In the genomic region with DNA sequence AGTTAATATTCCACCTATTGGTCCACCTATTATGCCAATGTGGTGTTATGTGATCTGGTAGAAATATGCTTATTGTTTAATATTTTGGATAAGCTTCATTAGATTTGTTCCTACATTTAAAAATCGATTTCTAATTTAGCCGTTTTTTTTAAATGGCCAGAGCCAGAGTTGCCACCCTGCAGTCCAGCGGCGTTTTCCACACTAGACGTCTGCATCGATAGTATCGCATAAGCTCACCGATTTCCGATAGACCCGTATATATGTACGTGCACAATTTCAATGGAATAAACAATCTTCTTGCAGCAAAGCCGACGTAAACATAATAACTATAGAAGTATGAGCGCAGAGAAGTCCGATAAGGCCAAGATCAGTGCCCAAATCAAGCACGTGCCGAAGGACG, we compare ENCODE assay signal across 2 fruit fly cellular contexts.
TF ChIP-seq lines count a peak whose summit lies in the region.

Taf9 (plus strand) TSS at position 239 of the 400 bp plus-strand sequence.

TF ChIP-seq in whole organism, adult, 20 proteins besides CTCF, POLR2A, EP300 and RAD21 (continued from another document):
- TF ChIP-seq kay (GFP tag; lab: Kevin White, UChicago; ENCODE audit: borderline replicate concordance) (no peak), CG12768 (GFP tag; optimal IDR thresholded peaks at IDR 0.05; lab: Kevin White, UChicago) (no peak)

TF ChIP-seq in whole organism, embryonic, 481 proteins besides CTCF, POLR2A, EP300 and RAD21 (continued from another document):
- peak; percentile 79 for TF ChIP-seq CG3847 (GFP tag; IDR thresholded peaks at IDR 0.05; lab: Robert Waterston, UW)
- TF ChIP-seq stwl (tag; optimal IDR thresholded peaks at IDR 0.05; lab: Kevin White, UChicago) = peak; percentile 49
- peak; percentile 86 for TF ChIP-seq Scr (GFP tag; IDR thresholded peaks at IDR 0.05; lab: Robert Waterston, UW; ENCODE audit: partially characterized antibody)
- peak; percentile 67 for TF ChIP-seq CG14860 (GFP tag; IDR thresholded peaks at IDR 0.05; lab: Robert Waterston, UW; ENCODE audit: partially characterized antibody)
- peak; percentile 83 for TF ChIP-seq hb (GFP tag; IDR thresholded peaks at IDR 0.05; lab: Robert Waterston, UW; ENCODE audit: partially characterized antibody)
- peak in 1 of 3 experiments; percentile 0 for TF ChIP-seq Stat92E (GFP tag; optimal IDR thresholded peaks at IDR 0.05; lab: Kevin White, UChicago)
- peak; percentile 95 for TF ChIP-seq Bgb (GFP tag; IDR thresholded peaks at IDR 0.05; lab: Robert Waterston, UW; ENCODE audit: partially characterized antibody)
- TF ChIP-seq CG8944 (GFP tag; optimal IDR thresholded peaks at IDR 0.05; lab: Kevin White, UChicago) = no peak
- no peak for TF ChIP-seq CG8290 (GFP tag; optimal IDR thresholded peaks at IDR 0.05; lab: Kevin White, UChicago)
- peak in 1 of 2 experiments; percentile 31 for TF ChIP-seq CG8290 (tag; optimal IDR thresholded peaks at IDR 0.05; lab: Kevin White, UChicago)
- peak; percentile 29 for TF ChIP-seq CG14710 (tag; optimal IDR thresholded peaks at IDR 0.05; lab: Kevin White, UChicago)
- TF ChIP-seq CG32532 (GFP tag; IDR thresholded peaks at IDR 0.05; lab: Robert Waterston, UW) = no peak
- TF ChIP-seq Med (GFP tag; lab: Kevin White, UChicago) = peak; percentile 83
- TF ChIP-seq Opbp (GFP tag; IDR thresholded peaks at IDR 0.05; lab: Robert Waterston, UW; ENCODE audit: partially characterized antibody) = peak; percentile 90
- no peak for TF ChIP-seq CG11695 (GFP tag; IDR thresholded peaks at IDR 0.05; lab: Robert Waterston, UW)
- peak; percentile 94 for TF ChIP-seq Ets65A (GFP tag; lab: Kevin White, UChicago)
- TF ChIP-seq MBD-R2 (GFP tag; IDR thresholded peaks at IDR 0.05; lab: Robert Waterston, UW) = peak; percentile 82
- TF ChIP-seq zen2 (GFP tag; IDR thresholded peaks at IDR 0.05; lab: Robert Waterston, UW; ENCODE audit: partially characterized antibody) = peak; percentile 91
- TF ChIP-seq ranshi (GFP tag; IDR thresholded peaks at IDR 0.05; lab: Robert Waterston, UW) = no peak
- TF ChIP-seq Pdp1 (GFP tag; optimal IDR thresholded peaks at IDR 0.05; lab: Kevin White, UChicago) = peak in 1 of 2 experiments; percentile 20
- no peak for TF ChIP-seq schlank (tag; optimal IDR thresholded peaks at IDR 0.05; lab: Kevin White, UChicago)
- peak; percentile 92 for TF ChIP-seq CG34224 (GFP tag; IDR thresholded peaks at IDR 0.05; lab: Robert Waterston, UW; ENCODE audit: partially characterized antibody)
- TF ChIP-seq CG7963 (GFP tag; IDR thresholded peaks at IDR 0.05; lab: Robert Waterston, UW; ENCODE audit: partially characterized antibody) = peak; percentile 85
- peak; percentile 82 for TF ChIP-seq vnd (GFP tag; IDR thresholded peaks at IDR 0.05; lab: Robert Waterston, UW; ENCODE audit: partially characterized antibody)
- no peak for TF ChIP-seq sug (tag; optimal IDR thresholded peaks at IDR 0.05; lab: Kevin White, UChicago)
- TF ChIP-seq CG42726 (GFP tag; IDR thresholded peaks at IDR 0.05; lab: Robert Waterston, UW; ENCODE audit: partially characterized antibody) = peak; percentile 88; the same call in 1 of the 2 replicates
- peak; percentile 42 for TF ChIP-seq CG2116 (GFP tag; optimal IDR thresholded peaks at IDR 0.05; lab: Kevin White, UChicago)
- TF ChIP-seq ro (GFP tag; IDR thresholded peaks at IDR 0.05; lab: Robert Waterston, UW) = no peak
- no peak for TF ChIP-seq tll (GFP tag; optimal IDR thresholded peaks at IDR 0.05; lab: Kevin White, UChicago)
- TF ChIP-seq Dbx (GFP tag; IDR thresholded peaks at IDR 0.05; lab: Robert Waterston, UW) = 0 out of 3 replicates have a peak, but pooled peaks have one; percentile 15
- peak; percentile 28; the same call in 1 of the 3 replicates for TF ChIP-seq row (GFP tag; IDR thresholded peaks at IDR 0.05; lab: Robert Waterston, UW)
- no peak for TF ChIP-seq CG9797 (GFP tag; optimal IDR thresholded peaks at IDR 0.05; lab: Kevin White, UChicago)
- TF ChIP-seq kah (GFP tag; optimal IDR thresholded peaks at IDR 0.05; lab: Kevin White, UChicago) = no peak
- TF ChIP-seq Myb (GFP tag; optimal IDR thresholded peaks at IDR 0.05; lab: Kevin White, UChicago) = peak; percentile 97
- TF ChIP-seq E2f2 (GFP tag; IDR thresholded peaks at IDR 0.05; lab: Robert Waterston, UW) = peak; percentile 79
- TF ChIP-seq CG12659 (GFP tag; optimal IDR thresholded peaks at IDR 0.05; lab: Kevin White, UChicago) = peak; percentile 53
- TF ChIP-seq inv (GFP tag; IDR thresholded peaks at IDR 0.05; lab: Robert Waterston, UW; ENCODE audit: partially characterized antibody) = peak; percentile 75
- TF ChIP-seq gro (GFP tag; optimal IDR thresholded peaks at IDR 0.05; lab: Kevin White, UChicago) = peak; percentile 13
- peak; percentile 82 for TF ChIP-seq BEAF-32 (GFP tag; optimal IDR thresholded peaks at IDR 0.05; lab: Kevin White, UChicago)
- peak; percentile 85 for TF ChIP-seq Dll (GFP tag; IDR thresholded peaks at IDR 0.05; lab: Robert Waterston, UW; ENCODE audit: partially characterized antibody)
- no peak for TF ChIP-seq CG31441 (GFP tag; IDR thresholded peaks at IDR 0.05; lab: Robert Waterston, UW)
- TF ChIP-seq sna (GFP tag; IDR thresholded peaks at IDR 0.05; lab: Robert Waterston, UW; ENCODE audit: partially characterized antibody) = peak; percentile 85
- TF ChIP-seq Doc3 (GFP tag; IDR thresholded peaks at IDR 0.05; lab: Robert Waterston, UW; ENCODE audit: partially characterized antibody) = peak; percentile 69
- peak; percentile 52 for TF ChIP-seq Rfx (GFP tag; IDR thresholded peaks at IDR 0.05; lab: Robert Waterston, UW)
- TF ChIP-seq MESR4 (GFP tag; optimal IDR thresholded peaks at IDR 0.05; lab: Kevin White, UChicago) = peak; percentile 43
- TF ChIP-seq NFAT (GFP tag; IDR thresholded peaks at IDR 0.05; lab: Robert Waterston, UW) = peak; percentile 67
- peak; percentile 71 for TF ChIP-seq phol (tag; optimal IDR thresholded peaks at IDR 0.05; lab: Kevin White, UChicago)
- no peak for TF ChIP-seq Elba2 (GFP tag; optimal IDR thresholded peaks at IDR 0.05; lab: Kevin White, UChicago)
- TF ChIP-seq HmgZ (tag; optimal IDR thresholded peaks at IDR 0.05; lab: Kevin White, UChicago) = peak; percentile 16
- peak; percentile 31; the same call in 1 of the 2 replicates for TF ChIP-seq CG9932 (GFP tag; IDR thresholded peaks at IDR 0.05; lab: Robert Waterston, UW)
- peak; percentile 31 for TF ChIP-seq CG15514 (GFP tag; optimal IDR thresholded peaks at IDR 0.05; lab: Kevin White, UChicago)
- peak; percentile 85 for TF ChIP-seq HLH4C (GFP tag; IDR thresholded peaks at IDR 0.05; lab: Robert Waterston, UW; ENCODE audit: partially characterized antibody)
- TF ChIP-seq ato (GFP tag; IDR thresholded peaks at IDR 0.05; lab: Robert Waterston, UW; ENCODE audit: partially characterized antibody) = peak; percentile 61; the same call in 1 of the 2 replicates
- TF ChIP-seq nom (GFP tag; optimal IDR thresholded peaks at IDR 0.05; lab: Kevin White, UChicago) = no peak
- TF ChIP-seq Rx (GFP tag; IDR thresholded peaks at IDR 0.05; lab: Robert Waterston, UW) = no peak
- TF ChIP-seq B-H2 (GFP tag; optimal IDR thresholded peaks at IDR 0.05; lab: Kevin White, UChicago) = peak; percentile 3
- peak; percentile 92 for TF ChIP-seq amos (GFP tag; IDR thresholded peaks at IDR 0.05; lab: Robert Waterston, UW; ENCODE audit: partially characterized antibody)
- TF ChIP-seq slbo (GFP tag; IDR thresholded peaks at IDR 0.05; lab: Robert Waterston, UW) = peak; percentile 47; the same call in 1 of the 2 replicates
- TF ChIP-seq lmd (GFP tag; IDR thresholded peaks at IDR 0.05; lab: Robert Waterston, UW) = peak; percentile 13; the same call in 1 of the 2 replicates
- TF ChIP-seq knrl (GFP tag; IDR thresholded peaks at IDR 0.05; lab: Robert Waterston, UW; ENCODE audit: partially characterized antibody) = peak; percentile 81
- TF ChIP-seq tna (GFP tag; IDR thresholded peaks at IDR 0.05; lab: Robert Waterston, UW; ENCODE audit: partially characterized antibody) = peak; percentile 84
- no peak for TF ChIP-seq CG11696 (GFP tag; IDR thresholded peaks at IDR 0.05; lab: Robert Waterston, UW)
- TF ChIP-seq chinmo (GFP tag; IDR thresholded peaks at IDR 0.05; lab: Robert Waterston, UW; ENCODE audit: partially characterized antibody) = peak; percentile 94
- TF ChIP-seq CG15601 (tag; optimal IDR thresholded peaks at IDR 0.05; lab: Kevin White, UChicago) = peak; percentile 59
- no peak for TF ChIP-seq CG9876 (GFP tag; optimal IDR thresholded peaks at IDR 0.05; lab: Kevin White, UChicago)
- peak; percentile 84 for TF ChIP-seq nerfin-2 (GFP tag; IDR thresholded peaks at IDR 0.05; lab: Robert Waterston, UW; ENCODE audit: partially characterized antibody)
- no peak for TF ChIP-seq Awh (GFP tag; IDR thresholded peaks at IDR 0.05; lab: Robert Waterston, UW)
- no peak for TF ChIP-seq abd-A (tag; optimal IDR thresholded peaks at IDR 0.05; lab: Kevin White, UChicago)
- TF ChIP-seq Ets97D (GFP tag; optimal IDR thresholded peaks at IDR 0.05; lab: Kevin White, UChicago) = peak; percentile 78
- TF ChIP-seq onecut (GFP tag; IDR thresholded peaks at IDR 0.05; lab: Robert Waterston, UW) = peak; percentile 93
- no peak for TF ChIP-seq zfh2 (GFP tag; optimal IDR thresholded peaks at IDR 0.05; lab: Kevin White, UChicago)
- TF ChIP-seq Dref (GFP tag; IDR thresholded peaks at IDR 0.05; lab: Robert Waterston, UW) = peak; percentile 95
- no peak for TF ChIP-seq odd (GFP tag; optimal IDR thresholded peaks at IDR 0.05; lab: Kevin White, UChicago)
- peak; percentile 76 for TF ChIP-seq CG2129 (GFP tag; IDR thresholded peaks at IDR 0.05; lab: Robert Waterston, UW; ENCODE audit: partially characterized antibody)
- peak in 1 of 2 experiments; percentile 26 for TF ChIP-seq crp (GFP tag; optimal IDR thresholded peaks at IDR 0.05; lab: Kevin White, UChicago)
- TF ChIP-seq trem (tag; optimal IDR thresholded peaks at IDR 0.05; lab: Kevin White, UChicago) = peak; percentile 24
- TF ChIP-seq bbx (GFP tag; IDR thresholded peaks at IDR 0.05; lab: Robert Waterston, UW; ENCODE audit: partially characterized antibody) = peak; percentile 91
- TF ChIP-seq CG13624 (GFP tag; optimal IDR thresholded peaks at IDR 0.05; lab: Kevin White, UChicago) = peak; percentile 15
- peak; percentile 89 for TF ChIP-seq CG16813 (GFP tag; IDR thresholded peaks at IDR 0.05; lab: Robert Waterston, UW; ENCODE audit: partially characterized antibody)
- TF ChIP-seq nmo (GFP tag; optimal IDR thresholded peaks at IDR 0.05; lab: Kevin White, UChicago) = peak; percentile 47
- peak; percentile 51 for TF ChIP-seq Sin3A (optimal IDR thresholded peaks at IDR 0.05; lab: Kevin White, UChicago)
- TF ChIP-seq CG2120 (GFP tag; optimal IDR thresholded peaks at IDR 0.05; lab: Kevin White, UChicago) = peak; percentile 12
